Fruit fly (Drosophila melanogaster) S2 (cell line): Measurements from ENCODE around the gene CG6878.

Experiments used
- CG8478 ChIP-seq: fragments of >200 bp; optimal IDR thresholded peaks from 2 replicates; lab custom pipeline; 2018
- CTCF ChIP-seq, 2 experiments: fragments of >200 bp; optimal IDR thresholded peaks; 2 replicates each; lab custom pipeline; 2018

CG6878 gene

DNA sequence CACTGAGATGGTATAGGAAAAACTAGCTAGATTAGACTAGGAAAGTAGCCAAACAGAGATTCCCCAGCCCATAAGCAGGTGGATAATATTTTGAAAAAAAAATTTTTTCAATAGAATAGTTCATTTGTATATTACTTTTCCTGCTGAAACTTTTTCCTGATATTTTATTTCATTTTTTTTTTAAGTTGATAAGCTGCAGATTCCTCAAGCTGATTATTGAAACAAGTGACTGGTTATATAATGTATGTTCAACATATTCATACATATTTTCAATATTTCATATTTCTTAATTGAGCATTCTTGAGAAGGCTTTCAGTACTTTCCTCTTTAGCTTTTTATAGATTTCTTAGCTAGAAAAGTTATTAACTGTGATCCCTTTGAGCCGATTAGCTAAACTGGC lies 41.5 kb downstream of the CG6878 start:
- TF ChIP-seq CG8478 (lab: Kevin White, UChicago) = no peak
- TF ChIP-seq CTCF (optimal IDR thresholded peaks at IDR 0.05; lab: Kevin White, UChicago) = no peak

DNA sequence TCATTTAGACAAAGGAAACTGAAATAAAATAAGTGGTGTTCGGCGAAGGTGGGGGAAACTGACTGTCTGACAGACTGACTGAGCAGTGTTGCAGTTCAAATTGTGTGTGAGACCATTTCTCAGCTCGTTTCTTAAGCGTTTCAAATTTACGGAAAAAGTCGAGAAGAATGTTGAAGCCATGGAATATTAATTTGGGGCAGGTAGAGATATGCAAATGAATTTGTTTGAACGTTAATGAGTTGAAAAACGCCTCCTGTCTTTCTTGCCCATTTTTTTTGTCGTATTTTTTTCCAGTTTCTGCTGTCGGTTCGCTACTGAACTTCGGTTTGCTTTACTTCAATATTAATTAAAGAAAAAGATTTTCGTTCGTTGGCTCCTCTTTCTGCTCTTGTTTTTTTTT lies 42.0 kb downstream of the CG6878 start:
- TF ChIP-seq CG8478 (lab: Kevin White, UChicago) (no peak), CTCF (optimal IDR thresholded peaks at IDR 0.05; lab: Kevin White, UChicago) (no peak)

DNA sequence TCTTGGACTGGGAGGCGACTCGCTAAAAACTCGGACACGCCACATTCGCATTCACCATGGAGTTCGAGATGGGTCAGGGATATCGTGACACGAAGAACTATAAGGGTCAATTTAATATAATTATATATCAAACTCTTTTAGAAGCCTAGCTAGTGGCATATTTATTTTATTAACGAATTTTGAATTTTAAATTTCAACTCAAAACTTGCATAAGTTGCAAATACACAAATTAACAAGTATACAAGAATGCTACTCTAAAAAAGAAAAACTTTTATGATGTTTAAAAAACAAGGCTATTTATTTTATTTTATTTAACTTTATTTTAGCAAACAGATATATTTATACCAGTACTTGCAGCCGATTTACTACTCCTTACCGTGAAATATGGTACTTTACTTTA lies 44.4 kb downstream of the CG6878 start:
- TF ChIP-seq CG8478 (lab: Kevin White, UChicago) (no peak), CTCF (optimal IDR thresholded peaks at IDR 0.05; lab: Kevin White, UChicago) (no peak)

DNA sequence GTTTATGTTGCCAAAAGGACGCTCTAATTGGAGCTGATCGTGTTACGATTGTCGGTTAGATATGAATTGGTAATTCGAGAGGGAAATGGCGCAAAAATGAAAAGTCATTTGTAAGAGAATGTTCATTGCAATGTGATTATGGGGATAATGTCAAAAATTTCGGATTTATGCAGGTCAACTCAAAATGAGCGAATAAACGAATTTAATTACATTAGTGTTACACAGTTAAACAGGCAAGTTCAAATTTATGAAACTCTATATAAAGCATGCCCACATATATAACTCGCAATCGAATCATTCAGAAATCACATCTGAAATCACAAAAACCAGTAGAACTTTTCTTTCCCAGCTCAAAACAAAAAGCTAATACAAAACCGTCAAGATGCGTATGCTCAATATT lies 45.9 kb downstream of the CG6878 start, which contains the start of gene Prx1:
TSS of gene Prx1 (plus strand) at position 301 of the 400 bp plus-strand sequence.
- TF ChIP-seq CTCF (optimal IDR thresholded peaks at IDR 0.05; lab: Kevin White, UChicago) = no peak
- TF ChIP-seq CG8478 (lab: Kevin White, UChicago) = no peak

DNA sequence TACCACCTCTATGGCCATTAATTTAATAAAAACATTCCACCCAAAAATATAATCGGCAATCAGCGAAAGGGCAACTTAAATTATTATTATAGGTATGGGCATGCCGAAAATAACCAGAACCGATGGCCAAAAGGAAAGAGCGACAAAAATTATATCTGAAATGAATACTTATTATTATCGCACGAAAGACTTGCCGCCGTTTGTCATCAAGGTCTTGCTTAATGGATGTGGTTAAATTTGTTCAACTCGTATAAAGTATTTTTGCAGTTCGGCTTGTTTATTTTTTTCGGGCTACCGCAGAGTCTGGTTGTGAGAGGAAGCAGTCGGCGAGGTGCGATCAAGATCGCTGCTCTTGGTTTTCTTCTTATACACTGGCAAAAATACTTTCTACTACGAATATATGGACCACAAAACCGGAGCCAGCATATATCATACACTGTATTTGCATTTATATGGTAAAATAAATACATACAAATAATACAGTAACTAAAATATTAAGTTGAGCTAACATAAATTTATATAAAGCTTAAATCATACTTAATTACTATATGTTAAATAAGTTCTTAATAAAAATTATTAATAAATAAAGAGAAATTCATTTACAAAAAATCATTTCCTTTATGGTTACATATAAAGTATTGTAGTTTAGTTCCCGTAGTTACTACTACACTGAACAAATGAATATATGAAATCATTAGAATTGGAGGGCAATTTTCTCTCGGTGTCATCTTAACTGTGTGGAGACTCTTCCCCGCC lies 47.3 kb downstream of the CG6878 start:
- TF ChIP-seq CG8478 (lab: Kevin White, UChicago) (no peak), CTCF (optimal IDR thresholded peaks at IDR 0.05; lab: Kevin White, UChicago) (no peak)
